Worm (Caenorhabditis elegans) whole organism, L3 larva: ENCODE data around the gene Y46G5A.47.

ENCODE experiments used
- ama-1 ChIP-seq: fragments of 150-350 bp; optimal IDR thresholded peaks from 2 replicates; lab custom pipeline; 2018
- lin-15B ChIP-seq: fragments of 150-350 bp; optimal IDR thresholded peaks from 2 replicates; lab custom pipeline; 2014; ENCODE audit warnings: missing biosample characterization, missing genetic modification characterization
- pha-4 ChIP-seq: fragments of 150-350 bp; optimal IDR thresholded peaks from 2 replicates; lab custom pipeline; 2014; ENCODE audit warnings: missing biosample characterization, missing genetic modification reagents, missing genetic modification characterization
- pqm-1 ChIP-seq: fragments of 150-350 bp; optimal IDR thresholded peaks from 2 replicates; lab custom pipeline; 2017; ENCODE audit warnings: missing biosample characterization, missing genetic modification characterization, inconsistent platforms

- no peak for TF ChIP-seq pha-4
- no peak for TF ChIP-seq pqm-1
- TF ChIP-seq ama-1 (lab: Kevin White, UChicago): no peak
- TF ChIP-seq lin-15B (tag; lab: Kevin White, UChicago): no peak
These were observed 9.9 kb downstream of the Y46G5A.47 start for ce11 chrII:12795188-12795587.
